Fruit fly (Drosophila melanogaster) whole organism, adult: ENCODE results near the gene scat.

Experiments used
- CG11617 ChIP-seq: fragments of 200-800 bp; sonication (Bioruptor generic); optimal IDR thresholded peaks from 2 replicates; lab custom pipeline; 2017; ENCODE audit warnings: mild to moderate bottlenecking, missing biosample characterization, missing genetic modification reagents, missing genetic modification characterization
- CG12768 ChIP-seq: fragments of 200-800 bp; sonication (Bioruptor generic); optimal IDR thresholded peaks from 2 replicates; lab custom pipeline; 2017; ENCODE audit warnings: missing biosample characterization, missing genetic modification characterization, mild to moderate bottlenecking, moderate library complexity, missing genetic modification reagents
- CG14711 ChIP-seq: fragments of 200-800 bp; sonication (Bioruptor generic); optimal IDR thresholded peaks from 2 replicates; lab custom pipeline; 2018; ENCODE audit warnings: missing biosample characterization, mild to moderate bottlenecking, missing genetic modification characterization, moderate library complexity
- CG1620 ChIP-seq: fragments of 200-800 bp; sonication (Bioruptor generic); optimal IDR thresholded peaks from 2 replicates; lab custom pipeline; 2016; ENCODE audit warnings: missing biosample characterization, missing genetic modification characterization
- CG33017 ChIP-seq: fragments of 200-800 bp; sonication (Bioruptor generic); optimal IDR thresholded peaks from 2 replicates; lab custom pipeline; 2018; ENCODE audit warnings: missing biosample characterization, mild to moderate bottlenecking, missing genetic modification characterization, moderate library complexity
- CG5204 ChIP-seq: fragments of 200-800 bp; sonication (Bioruptor generic); optimal IDR thresholded peaks from 2 replicates; lab custom pipeline; 2016; ENCODE audit warnings: missing biosample characterization, missing genetic modification characterization
- CG7045 ChIP-seq: fragments of 200-800 bp; sonication (Bioruptor generic); optimal IDR thresholded peaks from 2 replicates; lab custom pipeline; 2017; ENCODE audit warnings: missing biosample characterization, mild to moderate bottlenecking, missing genetic modification characterization
- CG7101 ChIP-seq: fragments of 200-800 bp; sonication (Bioruptor generic); optimal IDR thresholded peaks from 2 replicates; lab custom pipeline; 2018; ENCODE audit warnings: missing biosample characterization, mild to moderate bottlenecking, missing genetic modification characterization, moderate library complexity
- Clk ChIP-seq: fragments of 200-800 bp; sonication (Bioruptor generic); optimal IDR thresholded peaks from 2 replicates; lab custom pipeline; 2017; ENCODE audit warnings: missing biosample characterization, missing genetic modification characterization
- Crg-1 ChIP-seq: fragments of 200-800 bp; sonication (Bioruptor generic); optimal IDR thresholded peaks from 2 replicates; lab custom pipeline; 2016; ENCODE audit warnings: missing biosample characterization, missing genetic modification characterization
- Hr96 ChIP-seq: fragments of 200-800 bp; sonication (Bioruptor generic); optimal IDR thresholded peaks from 2 replicates; lab custom pipeline; 2016; ENCODE audit warnings: missing biosample characterization, missing genetic modification characterization
- Mnt ChIP-seq: fragments of 200-800 bp; sonication (Bioruptor generic); optimal IDR thresholded peaks from 2 replicates; lab custom pipeline; 2016; ENCODE audit warnings: missing biosample characterization, mild to moderate bottlenecking, missing genetic modification characterization
- bab1 ChIP-seq: fragments of 200-800 bp; sonication (Bioruptor generic); optimal IDR thresholded peaks from 3 replicates; lab custom pipeline; 2019; ENCODE audit warnings: missing biosample characterization, mild to moderate bottlenecking, missing genetic modification characterization, moderate library complexity
- cic ChIP-seq: fragments of 200-800 bp; sonication (Bioruptor generic); optimal IDR thresholded peaks from 2 replicates; lab custom pipeline; 2017; ENCODE audit warnings: missing biosample characterization, mild to moderate bottlenecking, missing genetic modification characterization, moderate library complexity
- cnc ChIP-seq, 2 experiments: fragments of >200 bp; optimal IDR thresholded peaks; 2 replicates each; lab custom pipeline; 2017
- kay ChIP-seq: fragments of 200-800 bp; sonication (Bioruptor generic); peaks from one replicate; lab custom pipeline; 2016; ENCODE audit warnings: missing biosample characterization, missing genetic modification characterization, borderline replicate concordance
- ovo ChIP-seq: fragments of 200-800 bp; sonication (Bioruptor generic); optimal IDR thresholded peaks from 2 replicates; lab custom pipeline; 2016; ENCODE audit warnings: missing biosample characterization, missing genetic modification characterization
- pad ChIP-seq: fragments of 200-800 bp; sonication (Bioruptor generic); optimal IDR thresholded peaks from 3 replicates; lab custom pipeline; 2017; ENCODE audit warnings: missing biosample characterization, missing genetic modification characterization, mild to moderate bottlenecking, moderate library complexity, missing genetic modification reagents
- tj ChIP-seq: fragments of 200-800 bp; sonication (Bioruptor generic); optimal IDR thresholded peaks from 3 replicates; lab custom pipeline; 2017; ENCODE audit warnings: missing biosample characterization, mild to moderate bottlenecking, missing genetic modification characterization, moderate library complexity
- toe ChIP-seq: fragments of 200-800 bp; sonication (Bioruptor generic); optimal IDR thresholded peaks from 2 replicates; lab custom pipeline; 2016; ENCODE audit warnings: missing biosample characterization, missing genetic modification characterization

Gene scat

dm6 chr2L:9430992-9431602 lies at the start of gene scat, which contains the start of gene FucTB:
Gene scat, plus strand, starts transcription at chr2L:9431405.
Gene FucTB, minus strand, starts transcription at chr2L:9431052.
- TF ChIP-seq toe (GFP tag; lab: Kevin White, UChicago), result peak; percentile 70
- TF ChIP-seq CG12768 (GFP tag; lab: Kevin White, UChicago), result peak; percentile 88
- peak; percentile 74 for TF ChIP-seq tj (GFP tag; lab: Kevin White, UChicago)
- peak; percentile 92 for TF ChIP-seq CG7045 (GFP tag; lab: Kevin White, UChicago)
- peak; percentile 87 for TF ChIP-seq bab1 (GFP tag; lab: Kevin White, UChicago)
- peak; percentile 89 for TF ChIP-seq CG11617 (GFP tag; lab: Kevin White, UChicago)
- peak; percentile 86 for TF ChIP-seq CG14711 (tag; lab: Kevin White, UChicago)
- peak; percentile 59 for TF ChIP-seq Hr96 (GFP tag; lab: Kevin White, UChicago)
- TF ChIP-seq CG1620 (GFP tag; lab: Kevin White, UChicago), result peak; percentile 72
- peak; percentile 62 for TF ChIP-seq Mnt (GFP tag; lab: Kevin White, UChicago)
- TF ChIP-seq Crg-1 (GFP tag; lab: Kevin White, UChicago), result peak; percentile 82
- peak; percentile 86 for TF ChIP-seq CG33017 (tag; lab: Kevin White, UChicago)
- TF ChIP-seq cic (GFP tag; lab: Kevin White, UChicago), result peak; percentile 21
- peak; percentile 65 for TF ChIP-seq kay (GFP tag; lab: Kevin White, UChicago)
- no peak for TF ChIP-seq cnc (optimal IDR thresholded peaks at IDR 0.05; lab: Kevin White, UChicago)
- TF ChIP-seq Clk (GFP tag; lab: Kevin White, UChicago), result peak; percentile 81
- peak; percentile 61 for TF ChIP-seq CG5204
- TF ChIP-seq ovo (GFP tag; lab: Kevin White, UChicago), result peak; percentile 94
- peak; percentile 91 for TF ChIP-seq CG7101 (tag; lab: Kevin White, UChicago)
- peak; percentile 82 for TF ChIP-seq pad (GFP tag; lab: Kevin White, UChicago)

- TF ChIP-seq kay (GFP tag; lab: Kevin White, UChicago) (peak; percentile 20), CG12768 (GFP tag; lab: Kevin White, UChicago) (no peak), Hr96 (GFP tag; lab: Kevin White, UChicago) (no peak), pad (GFP tag; lab: Kevin White, UChicago) (peak; percentile 98)
These were observed 44.9 kb upstream of the scat start for dm6 chr2L:9386270-9386669.

dm6 chr2L:9387240-9387672 lies 43.9 kb upstream of the scat start, which contains the start of gene Aldh:
Gene Aldh, plus strand, starts transcription at chr2L:9387389.
- TF ChIP-seq Hr96 (GFP tag; lab: Kevin White, UChicago) (peak; percentile 60), CG33017 (tag; lab: Kevin White, UChicago) (peak; percentile 84), Clk (GFP tag; lab: Kevin White, UChicago) (peak; percentile 78), bab1 (GFP tag; lab: Kevin White, UChicago) (peak; percentile 77), CG7045 (GFP tag; lab: Kevin White, UChicago) (peak; percentile 87), CG11617 (GFP tag; lab: Kevin White, UChicago) (peak; percentile 82), kay (GFP tag; lab: Kevin White, UChicago) (peak; percentile 77), CG5204 (peak; percentile 70), CG14711 (tag; lab: Kevin White, UChicago) (peak; percentile 70), cnc (optimal IDR thresholded peaks at IDR 0.05; lab: Kevin White, UChicago) (no peak), cic (GFP tag; lab: Kevin White, UChicago) (peak; percentile 54), toe (GFP tag; lab: Kevin White, UChicago) (peak; percentile 72), tj (GFP tag; lab: Kevin White, UChicago) (peak; percentile 46), CG7101 (tag; lab: Kevin White, UChicago) (peak; percentile 83), ovo (GFP tag; lab: Kevin White, UChicago) (peak; percentile 40), Mnt (GFP tag; lab: Kevin White, UChicago) (peak; percentile 31), pad (GFP tag; lab: Kevin White, UChicago) (peak; percentile 93), Crg-1 (GFP tag; lab: Kevin White, UChicago) (peak; percentile 66), CG12768 (GFP tag; lab: Kevin White, UChicago) (peak; percentile 82), CG1620 (GFP tag; lab: Kevin White, UChicago) (peak; percentile 57)

dm6 chr2L:9388013-9388605 lies 43.1 kb upstream of the scat start:
- TF ChIP-seq CG7101 (tag; lab: Kevin White, UChicago), result peak; percentile 81
- no peak for TF ChIP-seq cnc (optimal IDR thresholded peaks at IDR 0.05; lab: Kevin White, UChicago)
- TF ChIP-seq CG14711 (tag; lab: Kevin White, UChicago), result peak; percentile 84
- peak; percentile 10 for TF ChIP-seq cic (GFP tag; lab: Kevin White, UChicago)
- TF ChIP-seq Crg-1 (GFP tag; lab: Kevin White, UChicago), result peak; percentile 56
- TF ChIP-seq bab1 (GFP tag; lab: Kevin White, UChicago), result peak; percentile 78
- peak; percentile 44 for TF ChIP-seq Mnt (GFP tag; lab: Kevin White, UChicago)
- peak; percentile 63 for TF ChIP-seq CG11617 (GFP tag; lab: Kevin White, UChicago)
- peak; percentile 78 for TF ChIP-seq pad (GFP tag; lab: Kevin White, UChicago)
- peak; percentile 73 for TF ChIP-seq CG12768 (GFP tag; lab: Kevin White, UChicago)
- peak; percentile 14 for TF ChIP-seq CG5204
- TF ChIP-seq Hr96 (GFP tag; lab: Kevin White, UChicago), result no peak
- peak; percentile 61 for TF ChIP-seq Clk (GFP tag; lab: Kevin White, UChicago)
- peak; percentile 33 for TF ChIP-seq CG1620 (GFP tag; lab: Kevin White, UChicago)
- no peak for TF ChIP-seq ovo (GFP tag; lab: Kevin White, UChicago)
- TF ChIP-seq CG33017 (tag; lab: Kevin White, UChicago), result peak; percentile 88
- TF ChIP-seq tj (GFP tag; lab: Kevin White, UChicago), result peak; percentile 85
- no peak for TF ChIP-seq kay (GFP tag; lab: Kevin White, UChicago)
- TF ChIP-seq CG7045 (GFP tag; lab: Kevin White, UChicago), result peak; percentile 63
- TF ChIP-seq toe (GFP tag; lab: Kevin White, UChicago), result no peak
